Worm (Caenorhabditis elegans): ENCODE data around the gene R02E4.3.

ce11 chrX:4132243-4132642 is 30.3 kb upstream of the R02E4.3 start:
- TF ChIP-seq nhr-12 (tag; optimal IDR thresholded peaks at IDR 0.05) (no peak), sptf-1 (tag; optimal IDR thresholded peaks at IDR 0.05) (no peak)
